ENCODE assay signal across 1 fruit fly cellular context in genomic region chrX:9141219-9141618, dm6.
TF ChIP-seq lines count a peak whose summit lies in the region.

No protein-coding gene starts in this region.

TF ChIP-seq in whole organism, embryonic, 481 proteins besides CTCF, POLR2A, EP300 and RAD21 (continued from another document):
- TF ChIP-seq trem (tag; optimal IDR thresholded peaks at IDR 0.05; lab: Kevin White, UChicago) (peak; percentile 31), lbe (GFP tag; optimal IDR thresholded peaks at IDR 0.05; lab: Kevin White, UChicago) (no peak), fd64A (GFP tag; optimal IDR thresholded peaks at IDR 0.05; lab: Kevin White, UChicago) (peak; percentile 56), CG15696 (tag; optimal IDR thresholded peaks at IDR 0.05; lab: Kevin White, UChicago) (peak; percentile 82), CG30403 (GFP tag; optimal IDR thresholded peaks at IDR 0.05; lab: Kevin White, UChicago) (peak; percentile 57), h (optimal IDR thresholded peaks at IDR 0.05; lab: Kevin White, UChicago) (no peak), en (GFP tag; optimal IDR thresholded peaks at IDR 0.05; lab: Kevin White, UChicago) (no peak), bcd (GFP tag; optimal IDR thresholded peaks at IDR 0.05; lab: Kevin White, UChicago) (peak; percentile 53), CG12299 (tag; optimal IDR thresholded peaks at IDR 0.05; lab: Kevin White, UChicago) (peak; percentile 53), CG6175 (GFP tag; IDR thresholded peaks at IDR 0.05; lab: Robert Waterston, UW) (peak; percentile 71; the same call in 1 of the 3 replicates), CG10565 (GFP tag; optimal IDR thresholded peaks at IDR 0.05; lab: Kevin White, UChicago) (no peak), CG3281 (GFP tag; optimal IDR thresholded peaks at IDR 0.05; lab: Kevin White, UChicago) (peak; percentile 62), Spps (tag; optimal IDR thresholded peaks at IDR 0.05; lab: Kevin White, UChicago) (peak; percentile 31), dimm (GFP tag; IDR thresholded peaks at IDR 0.05; lab: Robert Waterston, UW) (peak; percentile 56; the same call in 1 of the 2 replicates), Awh (GFP tag; IDR thresholded peaks at IDR 0.05; lab: Robert Waterston, UW) (peak; percentile 81), chif (GFP tag; optimal IDR thresholded peaks at IDR 0.05; lab: Kevin White, UChicago) (peak; percentile 28 to 82), Tbp (GFP tag; optimal IDR thresholded peaks at IDR 0.05; lab: Kevin White, UChicago) (no peak), Dek (tag; optimal IDR thresholded peaks at IDR 0.05; lab: Kevin White, UChicago) (peak; percentile 26), CG15073 (GFP tag; optimal IDR thresholded peaks at IDR 0.05; lab: Kevin White, UChicago) (no peak), H2.0 (GFP tag; IDR thresholded peaks at IDR 0.05; lab: Robert Waterston, UW) (peak; percentile 86), CG34224 (GFP tag; IDR thresholded peaks at IDR 0.05; lab: Robert Waterston, UW; ENCODE audit: partially characterized antibody) (no peak), NC2β (GFP tag; optimal IDR thresholded peaks at IDR 0.05; lab: Kevin White, UChicago) (peak; percentile 72), ind (GFP tag; optimal IDR thresholded peaks at IDR 0.05; lab: Kevin White, UChicago) (peak; percentile 78), Med (GFP tag; lab: Kevin White, UChicago) (peak; percentile 96), CG11695 (GFP tag; IDR thresholded peaks at IDR 0.05; lab: Robert Waterston, UW) (peak; percentile 67; the same call in 1 of the 3 replicates), Gug (GFP tag; IDR thresholded peaks at IDR 0.05; lab: Robert Waterston, UW) (peak; percentile 91), insv (GFP tag; optimal IDR thresholded peaks at IDR 0.05; lab: Kevin White, UChicago) (peak in 1 of 2 experiments; percentile 21), row (GFP tag; IDR thresholded peaks at IDR 0.05; lab: Robert Waterston, UW) (peak; percentile 93), pita (GFP tag; optimal IDR thresholded peaks at IDR 0.05; lab: Kevin White, UChicago) (no peak), hbn (GFP tag; IDR thresholded peaks at IDR 0.05; lab: Robert Waterston, UW; ENCODE audit: partially characterized antibody) (no peak), CG15269 (tag; optimal IDR thresholded peaks at IDR 0.05; lab: Kevin White, UChicago) (no peak), CG32772 (GFP tag; IDR thresholded peaks at IDR 0.05; lab: Robert Waterston, UW) (peak; percentile 78), Meics (GFP tag; optimal IDR thresholded peaks at IDR 0.05; lab: Kevin White, UChicago) (peak; percentile 69)
